Fruit fly (Drosophila melanogaster) whole organism, prepupa: Measurements from ENCODE around the gene alpha-Est3.
A peak's percentile ranks its signal among the peaks of the same experiment; 100 is the strongest.

Experiments
- Blimp-1 ChIP-seq: fragments of 200-800 bp; sonication (Bioruptor generic); optimal IDR thresholded peaks from 3 replicates; lab custom pipeline; 2017; ENCODE audit warnings: missing biosample characterization, missing genetic modification characterization, mild to moderate bottlenecking, moderate library complexity, missing genetic modification reagents
- CG10669 ChIP-seq: fragments of 200-800 bp; sonication (Bioruptor generic); optimal IDR thresholded peaks from 3 replicates; lab custom pipeline; 2018; ENCODE audit warnings: missing biosample characterization, mild to moderate bottlenecking, missing genetic modification characterization, moderate library complexity
- CG16779 ChIP-seq: fragments of 200-800 bp; sonication (Bioruptor generic); optimal IDR thresholded peaks from 3 replicates; lab custom pipeline; 2017; ENCODE audit warnings: missing biosample characterization, mild to moderate bottlenecking, missing genetic modification characterization
- CG32006 ChIP-seq: fragments of 200-800 bp; sonication (Bioruptor generic); optimal IDR thresholded peaks from 3 replicates; lab custom pipeline; 2017; ENCODE audit warnings: missing biosample characterization, mild to moderate bottlenecking, missing genetic modification characterization
- CG3919 ChIP-seq: fragments of 200-800 bp; sonication (Bioruptor generic); optimal IDR thresholded peaks from 3 replicates; lab custom pipeline; 2016; ENCODE audit warnings: missing biosample characterization, missing genetic modification characterization
- CG4318 ChIP-seq: fragments of 200-800 bp; sonication (Bioruptor generic); optimal IDR thresholded peaks from 3 replicates; lab custom pipeline; 2017; ENCODE audit warnings: missing biosample characterization, mild to moderate bottlenecking, missing genetic modification characterization
- CG6163 ChIP-seq: fragments of 200-800 bp; sonication (Bioruptor generic); IDR thresholded peaks from 3 replicates; pipeline ENCODE4 v1.3.6; 2022; ENCODE audit warnings: missing biosample characterization, missing genetic modification characterization
- CG6276 ChIP-seq: fragments of 200-800 bp; sonication (Bioruptor generic); optimal IDR thresholded peaks from 2 replicates; lab custom pipeline; 2017; ENCODE audit warnings: missing biosample characterization, mild to moderate bottlenecking, missing genetic modification characterization
- CG6792 ChIP-seq: fragments of 200-800 bp; sonication (Bioruptor generic); optimal IDR thresholded peaks from 3 replicates; lab custom pipeline; 2016; ENCODE audit warnings: missing biosample characterization, missing genetic modification characterization
- CG6808 ChIP-seq: fragments of 200-800 bp; sonication (Bioruptor generic); optimal IDR thresholded peaks from 3 replicates; lab custom pipeline; 2017; ENCODE audit warnings: missing biosample characterization, missing genetic modification characterization, mild to moderate bottlenecking, moderate library complexity, missing genetic modification reagents
- CG6854 ChIP-seq: fragments of 200-800 bp; sonication (Bioruptor generic); optimal IDR thresholded peaks from 2 replicates; lab custom pipeline; 2017; ENCODE audit warnings: missing biosample characterization, mild to moderate bottlenecking, missing genetic modification characterization
- CG8119 ChIP-seq: fragments of 200-800 bp; sonication (Bioruptor generic); IDR thresholded peaks from 3 replicates; pipeline ENCODE4 v1.3.6; 2022; ENCODE audit warnings: missing biosample characterization, missing genetic modification characterization
- CG8632 ChIP-seq: fragments of 200-800 bp; sonication (Bioruptor generic); optimal IDR thresholded peaks from 3 replicates; lab custom pipeline; 2016; ENCODE audit warnings: missing biosample characterization, missing genetic modification characterization
- Ets96B ChIP-seq: fragments of 200-800 bp; optimal IDR thresholded peaks from 2 replicates; lab custom pipeline; 2019; ENCODE audit warnings: missing biosample characterization, mild to moderate bottlenecking, missing genetic modification characterization, moderate library complexity
- Gug ChIP-seq: fragments of 200-800 bp; sonication (Bioruptor generic); IDR thresholded peaks from 2 replicates; pipeline ENCODE4 v1.3.6; 2022; ENCODE audit warnings: missing biosample characterization, missing genetic modification characterization
- Hr39 ChIP-seq: fragments of 200-800 bp; sonication (Bioruptor generic); optimal IDR thresholded peaks from 2 replicates; lab custom pipeline; 2016; ENCODE audit warnings: missing biosample characterization, missing genetic modification characterization
- Sox102F ChIP-seq: fragments of 200-800 bp; sonication (Bioruptor generic); optimal IDR thresholded peaks from 2 replicates; lab custom pipeline; 2016; ENCODE audit warnings: missing biosample characterization, mild to moderate bottlenecking, missing genetic modification characterization
- dac ChIP-seq: fragments of 200-800 bp; sonication (Bioruptor generic); optimal IDR thresholded peaks from 2 replicates; lab custom pipeline; 2017; ENCODE audit warnings: missing biosample characterization, mild to moderate bottlenecking, missing genetic modification characterization
- dsx ChIP-seq: fragments of 200-800 bp; optimal IDR thresholded peaks from 3 replicates; lab custom pipeline; 2019; ENCODE audit warnings: missing biosample characterization, mild to moderate bottlenecking, missing genetic modification characterization, moderate library complexity; ENCODE audit not compliant: poor library complexity, severe bottlenecking
- eg ChIP-seq: fragments of 200-800 bp; sonication (Bioruptor generic); IDR thresholded peaks from 3 replicates; pipeline ENCODE4 v1.3.6; 2022; ENCODE audit warnings: missing biosample characterization, missing genetic modification characterization
- net ChIP-seq: fragments of 200-800 bp; sonication (Bioruptor generic); optimal IDR thresholded peaks from 3 replicates; lab custom pipeline; 2016; ENCODE audit warnings: missing biosample characterization, missing genetic modification characterization
- pdm3 ChIP-seq: fragments of 200-800 bp; sonication (Bioruptor generic); optimal IDR thresholded peaks from 3 replicates; lab custom pipeline; 2016; ENCODE audit warnings: missing biosample characterization, missing genetic modification characterization
- spab ChIP-seq: fragments of 200-800 bp; sonication (Bioruptor generic); optimal IDR thresholded peaks from 2 replicates; lab custom pipeline; 2017; ENCODE audit warnings: missing biosample characterization, mild to moderate bottlenecking, missing genetic modification characterization, missing genetic modification reagents
- ss ChIP-seq, 2 experiments: fragments of 200-800 bp; sonication (Bioruptor generic); optimal IDR thresholded peaks; 2 replicates in 1 of 2; 3 replicates in 1 of 2; lab custom pipeline; 2017 to 2018; ENCODE audit warnings: mild to moderate bottlenecking in 2 of 2, missing biosample characterization in 2 of 2, missing genetic modification characterization in 2 of 2, moderate library complexity in 1 of 2
- svp ChIP-seq: fragments of 200-800 bp; sonication (Bioruptor generic); peaks from one replicate; lab custom pipeline; 2016; ENCODE audit warnings: missing biosample characterization, missing genetic modification characterization
- vri ChIP-seq: fragments of 200-800 bp; sonication (Bioruptor generic); optimal IDR thresholded peaks from 3 replicates; lab custom pipeline; 2016; ENCODE audit warnings: missing biosample characterization, mild to moderate bottlenecking, missing genetic modification characterization

alpha-Est3 gene

DNA sequence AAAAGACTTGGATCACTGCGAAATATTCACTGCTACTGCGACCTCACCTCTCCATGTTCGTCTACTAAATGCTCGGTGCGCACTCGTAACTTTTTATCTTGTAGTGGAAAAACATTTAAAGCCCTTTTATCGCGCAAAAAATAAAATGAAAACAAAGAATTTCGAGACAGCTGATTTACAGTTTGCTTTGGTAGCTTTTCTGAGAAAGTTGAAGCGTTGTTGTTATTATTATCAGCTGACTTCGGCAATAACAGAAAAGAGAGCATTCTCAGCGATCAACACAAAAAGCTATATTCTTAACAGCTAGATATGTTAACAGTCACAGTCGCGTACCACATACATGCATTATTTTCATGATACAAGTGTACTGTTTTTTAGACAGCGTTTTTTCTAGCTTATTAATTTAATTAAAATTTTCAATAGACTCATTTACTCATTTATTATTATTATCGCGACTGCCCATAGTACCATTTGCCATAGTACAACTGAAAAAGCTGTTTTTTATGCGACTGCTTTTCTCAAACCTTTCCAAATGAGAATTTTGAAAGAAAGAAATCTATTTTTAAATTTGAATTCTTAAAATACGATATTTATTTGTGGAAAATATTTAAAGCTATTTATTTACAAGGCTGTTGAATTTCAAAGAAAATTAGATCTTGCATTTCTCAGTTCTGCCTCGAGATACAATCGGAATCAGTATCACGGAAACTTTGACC, at the start of gene alpha-Est3, which contains the start of gene alpha-Est2:
alpha-Est3 (minus strand) TSS at position 487 of the 716 bp plus-strand sequence.
alpha-Est2 (plus strand) TSS at position 666 of the 716 bp plus-strand sequence.
- no peak for TF ChIP-seq CG6808 (GFP tag; lab: Kevin White, UChicago)
- TF ChIP-seq vri = peak; percentile 31

DNA sequence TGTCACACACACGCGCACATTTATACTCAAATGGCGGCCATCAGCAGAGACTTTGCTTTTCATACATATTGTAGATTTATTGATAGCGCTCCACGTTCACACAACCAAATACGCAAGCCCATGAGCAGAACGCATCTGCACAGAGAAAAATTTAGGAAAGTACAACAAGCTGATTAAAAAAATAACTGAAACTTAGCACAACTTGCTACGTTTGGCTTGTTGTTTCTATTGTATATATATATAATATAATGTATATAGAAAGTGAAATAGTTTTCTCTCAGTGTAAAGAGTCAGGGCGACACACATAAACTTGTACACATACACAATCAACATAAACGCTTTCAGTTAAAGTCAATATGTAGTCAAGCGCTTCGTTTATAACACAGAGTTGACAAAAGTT, 49.8 kb upstream of the alpha-Est3 start:
- peak; percentile 2 for TF ChIP-seq CG32006 (GFP tag; lab: Kevin White, UChicago)
- no peak for TF ChIP-seq pdm3 (GFP tag; lab: Kevin White, UChicago)

DNA sequence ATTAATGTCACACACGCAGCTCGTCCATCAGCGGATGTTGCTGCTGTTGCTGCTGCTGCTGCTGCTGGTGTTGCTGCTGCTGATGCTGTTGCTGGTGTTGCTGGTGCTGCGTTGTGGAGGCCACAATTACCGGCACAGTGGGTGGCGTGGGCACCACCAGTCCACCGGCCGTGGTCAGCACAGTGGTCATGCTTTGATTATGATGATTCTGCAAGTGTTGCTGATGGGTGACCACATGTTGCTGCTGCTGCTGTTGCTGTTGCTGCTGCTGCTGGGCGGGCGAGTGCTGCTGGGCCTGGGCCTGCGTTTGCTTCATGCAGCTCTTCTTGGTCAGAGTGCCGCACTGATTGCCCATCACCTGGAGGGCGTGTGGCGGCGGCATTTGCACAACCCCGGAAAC, 30.8 kb upstream of the alpha-Est3 start:
- TF ChIP-seq pdm3 (GFP tag; lab: Kevin White, UChicago) (no peak), Hr39 (GFP tag; lab: Kevin White, UChicago) (no peak), net (GFP tag; lab: Kevin White, UChicago) (no peak), eg (GFP tag; lab: Robert Waterston, UW) (no peak), dsx (GFP tag; lab: Kevin White, UChicago) (no peak), CG6854 (GFP tag; lab: Kevin White, UChicago) (no peak), CG6163 (no peak), CG10669 (GFP tag; lab: Kevin White, UChicago) (no peak), CG8632 (no peak), CG8119 (GFP tag; lab: Robert Waterston, UW) (no peak), CG4318 (GFP tag; lab: Kevin White, UChicago) (no peak), spab (GFP tag; lab: Kevin White, UChicago) (no peak), ss (GFP tag; optimal IDR thresholded peaks at IDR 0.05; lab: Kevin White, UChicago) (no peak), CG3919 (no peak)

DNA sequence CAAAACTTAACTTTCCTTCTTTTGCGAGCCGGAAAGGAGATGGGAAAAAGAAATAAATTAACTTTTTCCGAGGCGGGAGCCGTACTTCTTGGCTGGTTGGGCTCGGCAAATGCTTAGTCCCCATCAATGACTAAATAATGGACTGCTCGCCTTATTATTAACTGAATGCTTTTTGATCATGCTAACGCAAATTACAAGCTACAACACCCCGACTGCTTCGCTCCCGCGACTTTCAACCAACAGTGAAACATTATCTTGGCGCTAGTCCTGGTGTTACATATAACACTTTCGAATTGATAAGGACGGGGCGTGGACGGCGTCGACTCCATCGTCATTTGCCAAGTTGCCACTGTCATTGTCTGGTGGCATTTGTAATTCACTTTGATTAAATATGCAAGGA, 10.3 kb upstream of the alpha-Est3 start, which contains the start of gene CG45545:
CG45545 (plus strand) TSS at position 301 of the 400 bp plus-strand sequence.
- TF ChIP-seq Gug (GFP tag; lab: Robert Waterston, UW) = no peak
- TF ChIP-seq Sox102F (GFP tag; lab: Kevin White, UChicago) = no peak
- no peak for TF ChIP-seq CG6276

DNA sequence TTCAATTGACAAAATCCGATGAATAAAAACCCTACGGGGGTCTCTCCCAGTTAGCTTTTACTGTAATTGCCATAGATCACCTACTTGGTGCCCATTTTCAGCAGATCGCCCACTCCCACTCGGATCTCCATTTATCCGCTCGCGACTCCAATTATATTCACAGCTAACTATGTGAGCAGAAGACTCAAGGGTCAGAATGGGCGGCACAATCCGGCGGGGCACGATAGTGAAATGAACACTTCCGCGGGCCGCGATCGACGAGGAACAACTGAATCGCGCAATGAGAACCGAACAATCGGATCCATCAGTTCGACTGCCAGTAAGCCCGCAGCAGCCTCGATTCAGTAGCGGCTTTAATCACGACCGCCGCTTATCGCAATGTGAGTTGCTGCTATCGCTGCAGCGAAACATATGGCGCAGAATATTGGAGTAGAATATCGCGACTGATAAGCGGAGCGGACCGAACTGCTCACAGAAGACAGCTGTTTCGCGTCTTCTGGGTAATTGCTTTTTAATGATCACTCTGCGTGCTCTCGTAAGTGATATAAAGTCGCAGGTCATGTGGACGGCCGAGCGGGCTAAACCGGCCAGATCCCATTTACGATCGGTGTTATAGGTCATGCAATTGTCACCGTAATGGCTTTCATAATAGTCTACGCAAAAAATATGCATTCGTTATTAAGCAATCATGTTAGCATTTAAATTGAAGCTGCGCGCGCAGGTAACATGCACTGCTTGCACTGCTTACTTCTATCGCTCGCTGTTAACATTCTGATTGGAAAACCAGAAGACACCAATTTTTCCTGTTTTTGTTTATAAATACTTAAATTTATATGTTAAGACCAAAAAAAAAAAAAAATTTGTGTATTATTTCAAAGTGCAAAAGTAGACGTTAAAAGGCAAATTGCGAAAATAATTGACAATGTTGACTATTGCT, 7.6 kb upstream of the alpha-Est3 start, which contains the start of gene alpha-Est1:
alpha-Est1 (minus strand) TSS at position 317 of the 937 bp plus-strand sequence.
- TF ChIP-seq vri (peak; percentile 48), CG16779 (tag; lab: Kevin White, UChicago) (peak; percentile 12), dac (GFP tag; lab: Kevin White, UChicago) (no peak), CG6792 (GFP tag; lab: Kevin White, UChicago) (no peak), Blimp-1 (GFP tag; lab: Kevin White, UChicago) (no peak), Ets96B (tag; lab: Kevin White, UChicago) (no peak), svp (GFP tag; lab: Kevin White, UChicago) (peak; percentile 97), eg (GFP tag; lab: Robert Waterston, UW) (peak; percentile 21; the same call in 1 of the 3 replicates)

DNA sequence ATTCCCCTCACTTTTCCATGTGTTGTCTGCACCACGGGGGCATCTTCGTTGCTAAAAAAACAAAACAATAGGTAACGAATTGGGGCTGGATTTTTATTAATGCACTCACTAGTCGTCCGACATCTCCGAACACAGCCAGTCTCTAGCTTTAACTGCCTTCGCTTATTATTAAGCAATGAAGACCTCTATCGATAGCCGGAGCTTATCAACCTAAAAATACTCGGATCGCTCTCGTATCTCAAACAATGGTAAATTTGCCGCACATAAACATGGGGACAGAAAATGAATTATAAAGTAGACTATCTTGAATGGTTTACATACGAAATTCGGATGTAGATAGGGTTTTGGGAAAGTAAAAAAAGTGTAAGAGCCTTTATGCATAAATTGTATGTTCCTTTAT, 3.0 kb downstream of the alpha-Est3 start, which contains the start of gene alpha-Est4:
alpha-Est4 (minus strand) TSS at position 181 of the 400 bp plus-strand sequence.
- TF ChIP-seq CG6163 (no peak), vri (peak; percentile 60)
